Worm (Caenorhabditis elegans) whole organism, L3 larva: Measurements from ENCODE around the gene C17G1.5.
A peak's percentile ranks its signal among the peaks of the same experiment; 100 is the strongest.

Experiments used
- ZK546.5 ChIP-seq: sonication (generic microtip); optimal IDR thresholded peaks from 2 replicates; lab custom pipeline; 2017; ENCODE audit warnings: missing biosample characterization, missing genetic modification characterization
- aly-2 ChIP-seq: fragments of 150-350 bp; optimal IDR thresholded peaks from 2 replicates; lab custom pipeline; 2014; ENCODE audit warnings: missing biosample characterization, missing genetic modification characterization
- ceh-16 ChIP-seq: sonication (generic microtip); optimal IDR thresholded peaks from 2 replicates; lab custom pipeline; 2017; ENCODE audit warnings: missing biosample characterization, missing genetic modification characterization
- ceh-82 ChIP-seq: fragments of 150-350 bp; optimal IDR thresholded peaks from 2 replicates; lab custom pipeline; 2014; ENCODE audit warnings: missing biosample characterization, missing genetic modification characterization
- daf-12 ChIP-seq: fragments of 150-350 bp; optimal IDR thresholded peaks from 2 replicates; lab custom pipeline; 2014; ENCODE audit warnings: missing biosample characterization, missing genetic modification reagents, missing genetic modification characterization
- egl-5 ChIP-seq: fragments of 150-350 bp; optimal IDR thresholded peaks from 2 replicates; lab custom pipeline; 2017; ENCODE audit warnings: missing biosample characterization, missing genetic modification reagents, missing genetic modification characterization, inconsistent platforms
- elt-1 ChIP-seq: fragments of 150-350 bp; optimal IDR thresholded peaks from 2 replicates; lab custom pipeline; 2014; ENCODE audit warnings: missing biosample characterization, missing genetic modification characterization
- elt-2 ChIP-seq: sonication (generic microtip); optimal IDR thresholded peaks from 2 replicates; lab custom pipeline; 2016; ENCODE audit warnings: missing genetic modification reagents, mild to moderate bottlenecking, missing genetic modification characterization, missing compliant biosample characterization
- elt-3 ChIP-seq, 3 experiments: fragments of 150-350 bp in 1 of 3; sonication (generic microtip) in 2 of 3; optimal IDR thresholded peaks; 2 replicates in 2 of 3; 4 replicates in 1 of 3; lab custom pipeline; 2014 to 2017; ENCODE audit warnings: missing biosample characterization in 3 of 3, missing genetic modification characterization in 3 of 3
- fkh-10 ChIP-seq: sonication (generic microtip); optimal IDR thresholded peaks from 2 replicates; lab custom pipeline; 2017; ENCODE audit warnings: missing biosample characterization, missing genetic modification reagents, missing genetic modification characterization
- fkh-2 ChIP-seq: fragments of 150-350 bp; optimal IDR thresholded peaks from 2 replicates; lab custom pipeline; 2014; ENCODE audit warnings: missing biosample characterization, missing genetic modification reagents, missing genetic modification characterization
- fos-1 ChIP-seq: fragments of 150-350 bp; optimal IDR thresholded peaks from 2 replicates; lab custom pipeline; 2014; ENCODE audit warnings: missing biosample characterization, missing genetic modification characterization
- hmg-11 ChIP-seq: sonication (generic microtip); optimal IDR thresholded peaks from 2 replicates; lab custom pipeline; 2016; ENCODE audit warnings: missing genetic modification characterization, missing compliant biosample characterization
- jun-1 ChIP-seq: fragments of 150-350 bp; optimal IDR thresholded peaks from 2 replicates; lab custom pipeline; 2014; ENCODE audit warnings: missing biosample characterization, missing genetic modification reagents, missing genetic modification characterization
- lin-15B ChIP-seq: fragments of 150-350 bp; optimal IDR thresholded peaks from 2 replicates; lab custom pipeline; 2014; ENCODE audit warnings: missing biosample characterization, missing genetic modification characterization
- lin-39 ChIP-seq: fragments of 150-350 bp; optimal IDR thresholded peaks from 2 replicates; lab custom pipeline; 2018; ENCODE audit warnings: missing biosample characterization, missing genetic modification reagents, missing genetic modification characterization
- lsy-12 ChIP-seq: sonication (generic microtip); optimal IDR thresholded peaks from 2 replicates; lab custom pipeline; 2016; ENCODE audit warnings: mild to moderate bottlenecking, missing genetic modification characterization, missing compliant biosample characterization
- mdl-1 ChIP-seq: fragments of 150-350 bp; optimal IDR thresholded peaks from 2 replicates; lab custom pipeline; 2014; ENCODE audit warnings: missing biosample characterization, missing genetic modification characterization
- mml-1 ChIP-seq: fragments of 150-350 bp; sonication (generic microtip); optimal IDR thresholded peaks from 3 replicates; lab custom pipeline; 2014; ENCODE audit warnings: missing biosample characterization, missing genetic modification characterization
- nfya-1 ChIP-seq: sonication (generic microtip); optimal IDR thresholded peaks from 2 replicates; lab custom pipeline; 2017; ENCODE audit warnings: missing genetic modification characterization, mild to moderate bottlenecking, missing compliant biosample characterization, antibody characterized with exemption, moderate library complexity; ENCODE audit not compliant: insufficient read depth
- nhr-23 ChIP-seq: fragments of 150-350 bp; optimal IDR thresholded peaks from 2 replicates; lab custom pipeline; 2014; ENCODE audit warnings: missing biosample characterization, missing genetic modification reagents, missing genetic modification characterization
- nhr-237 ChIP-seq: fragments of 150-350 bp; optimal IDR thresholded peaks from 2 replicates; lab custom pipeline; 2014; ENCODE audit warnings: missing biosample characterization, missing genetic modification characterization
- nhr-25 ChIP-seq: sonication (generic microtip); optimal IDR thresholded peaks from 2 replicates; lab custom pipeline; 2017; ENCODE audit warnings: missing biosample characterization, missing genetic modification characterization
- nhr-28 ChIP-seq: fragments of 150-350 bp; optimal IDR thresholded peaks from 2 replicates; lab custom pipeline; 2014; ENCODE audit warnings: missing biosample characterization, missing genetic modification characterization
- nhr-43 ChIP-seq: sonication (generic microtip); optimal IDR thresholded peaks from 2 replicates; lab custom pipeline; 2016; ENCODE audit warnings: mild to moderate bottlenecking, missing genetic modification characterization, missing compliant biosample characterization; ENCODE audit not compliant: poor library complexity, severe bottlenecking
- nhr-67 ChIP-seq: fragments of 150-350 bp; optimal IDR thresholded peaks from 2 replicates; lab custom pipeline; 2014; ENCODE audit warnings: missing biosample characterization, missing genetic modification characterization
- pha-4 ChIP-seq: fragments of 150-350 bp; optimal IDR thresholded peaks from 2 replicates; lab custom pipeline; 2014; ENCODE audit warnings: missing biosample characterization, missing genetic modification reagents, missing genetic modification characterization
- pqm-1 ChIP-seq: fragments of 150-350 bp; optimal IDR thresholded peaks from 2 replicates; lab custom pipeline; 2017; ENCODE audit warnings: missing biosample characterization, missing genetic modification characterization, inconsistent platforms
- sea-2 ChIP-seq: fragments of 150-350 bp; sonication (generic microtip); optimal IDR thresholded peaks from 4 replicates; lab custom pipeline; 2014; ENCODE audit warnings: missing biosample characterization, missing genetic modification reagents, missing genetic modification characterization
- snpc-4 ChIP-seq: fragments of 150-350 bp; optimal IDR thresholded peaks from 2 replicates; lab custom pipeline; 2014; ENCODE audit warnings: missing biosample characterization, missing genetic modification characterization
- tbx-2 ChIP-seq: sonication (generic microtip); optimal IDR thresholded peaks from 2 replicates; lab custom pipeline; 2016; ENCODE audit warnings: mild to moderate bottlenecking, missing genetic modification characterization, missing compliant biosample characterization
- unc-62 ChIP-seq: fragments of 150-350 bp; sonication (generic microtip); optimal IDR thresholded peaks from 4 replicates; lab custom pipeline; 2014; ENCODE audit warnings: missing biosample characterization, missing genetic modification reagents, missing genetic modification characterization
- zag-1 ChIP-seq: fragments of 150-350 bp; optimal IDR thresholded peaks from 2 replicates; lab custom pipeline; 2014; ENCODE audit warnings: missing biosample characterization, missing genetic modification characterization
- ztf-11 ChIP-seq: fragments of 150-350 bp; optimal IDR thresholded peaks from 2 replicates; lab custom pipeline; 2014; ENCODE audit warnings: missing biosample characterization, missing genetic modification characterization
- ztf-4 ChIP-seq: fragments of 150-350 bp; optimal IDR thresholded peaks from 2 replicates; lab custom pipeline; 2014; ENCODE audit warnings: missing biosample characterization, missing genetic modification characterization

C17G1.5 gene

DNA sequence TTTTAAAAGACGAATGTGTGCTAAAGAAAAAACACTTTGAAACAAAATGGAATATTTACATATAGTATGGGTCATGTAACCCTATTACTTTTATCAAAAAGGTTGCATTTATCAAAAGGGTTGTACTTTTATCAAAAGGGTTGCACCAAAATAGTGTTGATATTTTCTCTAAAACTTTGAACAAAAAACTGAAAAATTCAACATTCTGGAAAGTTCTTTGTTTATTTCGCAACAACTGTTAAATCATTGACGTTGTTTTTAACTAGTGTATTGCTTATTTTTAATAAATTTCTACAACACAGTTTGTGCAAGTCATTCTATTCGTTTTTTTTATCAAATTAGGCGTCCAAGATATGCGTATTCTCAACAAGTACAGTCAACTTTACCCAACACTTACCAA is at the start of gene C17G1.5, which contains the start of gene C17G1.14:
Gene C17G1.5 (plus strand): TSS at position 266 of the 400 bp plus-strand sequence.
Gene C17G1.14 (plus strand): TSS at position 277 of the 400 bp plus-strand sequence.
- TF ChIP-seq nhr-67 (tag; lab: Kevin White, UChicago) (no peak), elt-1 (tag; lab: Kevin White, UChicago) (no peak), egl-5 (tag; lab: Kevin White, UChicago) (no peak), elt-2 (tag; lab: Kevin White, UChicago) (peak; percentile 2), sea-2 (no peak), aly-2 (tag; lab: Kevin White, UChicago) (no peak), fos-1 (tag; lab: Kevin White, UChicago) (no peak), tbx-2 (tag; lab: Kevin White, UChicago) (no peak), ceh-82 (no peak), pha-4 (tag; lab: Kevin White, UChicago) (peak; percentile 7), hmg-11 (tag; lab: Kevin White, UChicago) (no peak), elt-3 (tag; optimal IDR thresholded peaks at IDR 0.05; lab: Kevin White, UChicago) (no peak)

DNA sequence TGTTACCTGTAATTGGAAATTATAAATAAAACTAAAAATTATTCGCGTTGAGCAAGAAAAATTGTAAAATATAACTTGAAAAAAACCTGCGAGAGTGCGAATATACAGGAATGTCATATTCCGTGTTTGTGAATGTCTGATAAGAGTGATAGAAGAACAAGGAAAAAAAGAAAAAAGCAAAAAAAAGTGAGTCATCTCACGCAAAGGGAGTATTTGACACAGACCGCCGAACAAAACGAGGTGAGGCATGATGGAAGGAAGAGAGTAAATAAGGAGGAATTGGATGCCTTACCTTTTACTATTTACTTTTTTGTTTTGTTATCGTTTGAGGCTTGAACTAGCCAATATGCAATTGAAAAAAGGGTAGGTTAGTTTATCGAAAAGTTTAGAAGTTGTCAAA is 46.3 kb upstream of the C17G1.5 start, which contains the start of gene F21G4.1:
Gene F21G4.1 (minus strand): TSS at position 6 of the 400 bp plus-strand sequence.
- TF ChIP-seq elt-2 (tag; lab: Kevin White, UChicago): peak; percentile 57
- peak; percentile 25 for TF ChIP-seq pqm-1 (tag; lab: Kevin White, UChicago)
- no peak for TF ChIP-seq nhr-43 (tag; lab: Kevin White, UChicago)
- no peak for TF ChIP-seq ceh-16 (tag; lab: Kevin White, UChicago)
- TF ChIP-seq mml-1 (tag; lab: Kevin White, UChicago): no peak
- peak; percentile 91 for TF ChIP-seq pha-4 (tag; lab: Kevin White, UChicago)
- TF ChIP-seq fos-1 (tag; lab: Kevin White, UChicago): peak; percentile 21
- TF ChIP-seq fkh-2: no peak
- no peak for TF ChIP-seq ztf-11
- no peak for TF ChIP-seq nhr-28
- TF ChIP-seq, all 47 proteins: peak for 4

DNA sequence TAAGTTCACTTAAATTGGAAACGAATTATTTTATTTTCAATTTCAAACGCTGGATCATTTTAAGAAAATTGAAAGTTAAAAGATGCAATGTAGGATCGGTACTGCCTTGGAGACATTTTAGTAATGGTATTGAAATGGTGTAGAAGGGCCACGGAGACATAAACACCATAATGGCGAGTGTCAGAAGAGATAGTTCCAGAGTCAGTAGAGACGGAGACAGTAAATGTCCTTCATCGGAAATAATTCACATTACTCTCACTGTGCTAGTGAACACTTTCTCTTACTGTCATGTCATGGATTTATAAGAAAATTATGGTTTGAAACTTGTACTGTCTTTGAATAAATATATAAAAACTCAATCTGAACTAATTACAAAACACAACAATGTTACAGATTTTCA is 45.5 kb upstream of the C17G1.5 start:
- TF ChIP-seq lin-39 (tag; lab: Kevin White, UChicago): no peak
- peak; percentile 4 for TF ChIP-seq nhr-25 (tag; lab: Kevin White, UChicago)
- TF ChIP-seq, all 47 proteins: peak for 1

DNA sequence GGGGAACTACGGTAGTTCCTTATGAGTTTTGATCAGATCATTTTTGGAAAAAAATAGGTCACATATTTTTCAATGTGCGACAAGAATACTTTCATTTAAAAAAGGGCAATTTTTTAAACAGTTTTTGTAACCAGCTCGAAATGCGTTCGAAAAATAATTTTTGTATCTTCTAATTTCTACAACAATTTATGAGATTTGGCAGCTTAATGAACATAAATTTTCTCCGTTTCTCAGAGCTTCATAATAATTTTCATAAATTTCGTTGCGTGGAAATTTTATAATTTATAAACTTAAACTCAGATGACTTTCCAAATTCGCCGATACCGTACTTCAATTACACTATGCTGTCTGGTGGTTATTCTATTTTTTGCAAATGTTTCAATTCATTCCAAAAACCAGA is 43.8 kb upstream of the C17G1.5 start, which contains the start of gene F21G4.3:
Gene F21G4.3 (plus strand): TSS at position 301 of the 400 bp plus-strand sequence.
- TF ChIP-seq ztf-11: no peak
- no peak for TF ChIP-seq unc-62 (GFP tag; lab: Kevin White, UChicago)
- no peak for TF ChIP-seq aly-2 (tag; lab: Kevin White, UChicago)
- no peak for TF ChIP-seq zag-1
- TF ChIP-seq ztf-4 (tag; lab: Kevin White, UChicago): no peak
- TF ChIP-seq daf-12 (tag; lab: Kevin White, UChicago): no peak
- TF ChIP-seq fkh-2: no peak
- no peak for TF ChIP-seq lsy-12 (tag; lab: Kevin White, UChicago)
- TF ChIP-seq nhr-25 (tag; lab: Kevin White, UChicago): no peak
- no peak for TF ChIP-seq nhr-28
- no peak for TF ChIP-seq fkh-10 (GFP tag; lab: Kevin White, UChicago)
- no peak for TF ChIP-seq mdl-1 (tag; lab: Kevin White, UChicago)
- no peak for TF ChIP-seq egl-5 (tag; lab: Kevin White, UChicago)
- TF ChIP-seq nhr-237 (tag; lab: Kevin White, UChicago): no peak
- TF ChIP-seq jun-1: no peak

DNA sequence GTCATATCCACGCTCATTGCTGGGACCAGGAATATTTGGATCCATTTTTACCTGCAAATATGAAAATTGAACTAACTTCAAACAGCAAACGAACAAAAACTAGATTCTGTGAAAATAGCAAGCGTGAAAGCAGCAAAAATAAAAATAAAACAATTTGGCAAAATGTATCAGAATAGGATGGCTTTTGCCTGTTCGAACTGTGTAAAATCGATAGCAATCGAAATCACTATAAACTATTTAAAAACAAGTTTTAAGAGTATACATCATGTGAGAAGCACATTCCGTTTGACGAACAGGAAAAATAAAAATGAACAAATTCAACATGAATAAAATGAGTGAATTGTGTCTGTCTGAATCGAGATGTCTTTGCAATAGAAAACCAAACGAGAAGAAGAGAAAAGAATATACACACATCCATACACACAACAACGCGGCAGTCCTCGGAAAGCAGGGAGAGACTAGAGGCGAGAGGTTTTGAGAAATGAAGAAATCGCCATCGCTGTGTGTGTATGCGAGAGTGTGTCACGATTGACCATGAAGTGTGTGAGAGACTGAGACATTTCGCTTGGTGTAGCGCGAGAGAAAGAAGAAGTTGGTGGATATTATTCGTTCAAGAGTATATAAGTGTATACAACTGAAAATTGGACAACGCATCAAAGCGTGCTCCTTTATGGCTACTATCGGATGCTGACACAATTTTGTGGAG is 39.0 kb upstream of the C17G1.5 start, which contains the start of gene phf-34:
Gene phf-34 (minus strand): TSS at position 51 of the 706 bp plus-strand sequence.
- TF ChIP-seq hmg-11 (tag; lab: Kevin White, UChicago): peak; percentile 88
- no peak for TF ChIP-seq nhr-28
- peak; percentile 10 for TF ChIP-seq fkh-10 (GFP tag; lab: Kevin White, UChicago)
- TF ChIP-seq ztf-4 (tag; lab: Kevin White, UChicago): no peak
- TF ChIP-seq pha-4 (tag; lab: Kevin White, UChicago): peak; percentile 34
- TF ChIP-seq nhr-25 (tag; lab: Kevin White, UChicago): peak; percentile 61
- peak; percentile 34 for TF ChIP-seq snpc-4 (tag; lab: Kevin White, UChicago)
- peak; percentile 65 for TF ChIP-seq nhr-23 (tag; lab: Kevin White, UChicago)
- peak; percentile 28 for TF ChIP-seq lin-15B
- no peak for TF ChIP-seq pqm-1 (tag; lab: Kevin White, UChicago)
- peak; percentile 31 for TF ChIP-seq nhr-43 (tag; lab: Kevin White, UChicago)
- TF ChIP-seq nhr-237 (tag; lab: Kevin White, UChicago): no peak
- peak; percentile 76 for TF ChIP-seq nfya-1 (tag; lab: Kevin White, UChicago)
- peak; percentile 13 for TF ChIP-seq egl-5 (tag; lab: Kevin White, UChicago)
- peak; percentile 21 for TF ChIP-seq lin-39 (tag; lab: Kevin White, UChicago)
- no peak for TF ChIP-seq ZK546.5 (tag; lab: Kevin White, UChicago)
